Fruit fly (Drosophila melanogaster) whole organism, embryonic: Measurements from ENCODE around the gene Rfx.
A peak's percentile ranks its signal among the peaks of the same experiment; 100 is the strongest.

ENCODE experiments used
- Abd-B ChIP-seq: fragments of 200-800 bp; sonication (Bioruptor generic); optimal IDR thresholded peaks from 2 replicates; lab custom pipeline; 2018; ENCODE audit warnings: missing biosample characterization, mild to moderate bottlenecking, missing genetic modification characterization, moderate library complexity
- Aef1 ChIP-seq: fragments of 200-800 bp; sonication (Bioruptor generic); IDR thresholded peaks from 3 replicates; pipeline ENCODE4 v1.3.6; 2022; ENCODE audit warnings: missing biosample characterization, missing genetic modification characterization
- Asciz ChIP-seq: fragments of 200-800 bp; sonication (Bioruptor generic); optimal IDR thresholded peaks from 2 replicates; lab custom pipeline; 2017; ENCODE audit warnings: missing biosample characterization, mild to moderate bottlenecking, missing genetic modification characterization, missing genetic modification reagents
- BEAF-32 ChIP-seq: fragments of 200-800 bp; sonication (Bioruptor generic); optimal IDR thresholded peaks from 3 replicates; lab custom pipeline; 2017; ENCODE audit warnings: missing biosample characterization, missing genetic modification characterization, mild to moderate bottlenecking, moderate library complexity, missing genetic modification reagents
- CG1024 ChIP-seq: fragments of 200-800 bp; sonication (Bioruptor generic); IDR thresholded peaks from 2 replicates; pipeline ENCODE4 v1.3.6; 2022; ENCODE audit warnings: missing biosample characterization, missing genetic modification characterization
- CG10959 ChIP-seq: fragments of 200-800 bp; sonication (Bioruptor generic); IDR thresholded peaks from 2 replicates; pipeline ENCODE4 v1.3.6; 2022; ENCODE audit warnings: missing biosample characterization, missing genetic modification characterization
- CG11093 ChIP-seq: fragments of 200-800 bp; sonication (Bioruptor generic); IDR thresholded peaks from 3 replicates; pipeline ENCODE4 v1.3.6; 2022; ENCODE audit warnings: missing biosample characterization, missing genetic modification characterization
- CG11560 ChIP-seq: fragments of 200-800 bp; sonication (Bioruptor generic); IDR thresholded peaks from 3 replicates; pipeline ENCODE4 v1.3.6; 2022; ENCODE audit warnings: missing biosample characterization, missing genetic modification characterization
- CG12659 ChIP-seq: fragments of 200-800 bp; sonication (Bioruptor generic); optimal IDR thresholded peaks from 3 replicates; lab custom pipeline; 2017; ENCODE audit warnings: mild to moderate bottlenecking, missing biosample characterization, missing genetic modification reagents, missing genetic modification characterization
- CG13894 ChIP-seq: fragments of 200-800 bp; sonication (Bioruptor generic); optimal IDR thresholded peaks from 3 replicates; lab custom pipeline; 2018; ENCODE audit warnings: missing biosample characterization, mild to moderate bottlenecking, missing genetic modification characterization, moderate library complexity
- CG14965 ChIP-seq: fragments of 200-800 bp; sonication (Bioruptor generic); optimal IDR thresholded peaks from 2 replicates; lab custom pipeline; 2016; ENCODE audit warnings: missing biosample characterization, missing genetic modification characterization, borderline replicate concordance
- CG15269 ChIP-seq: fragments of 200-800 bp; sonication (Bioruptor generic); optimal IDR thresholded peaks from 2 replicates; lab custom pipeline; 2018; ENCODE audit warnings: missing biosample characterization, mild to moderate bottlenecking, missing genetic modification characterization, moderate library complexity
- CG1602 ChIP-seq: fragments of 200-800 bp; sonication (Bioruptor generic); optimal IDR thresholded peaks from 3 replicates; lab custom pipeline; 2016; ENCODE audit warnings: missing biosample characterization, missing genetic modification characterization
- CG3407 ChIP-seq: fragments of 200-800 bp; sonication (Bioruptor generic); optimal IDR thresholded peaks from 2 replicates; lab custom pipeline; 2018; ENCODE audit warnings: missing biosample characterization, mild to moderate bottlenecking, missing genetic modification characterization
- CG4328 ChIP-seq: fragments of 200-800 bp; sonication (Bioruptor generic); optimal IDR thresholded peaks from 3 replicates; lab custom pipeline; 2017; ENCODE audit warnings: missing biosample characterization, missing genetic modification reagents, missing genetic modification characterization
- CG4360 ChIP-seq: fragments of 200-800 bp; sonication (Bioruptor generic); IDR thresholded peaks from 2 replicates; pipeline ENCODE4 v1.3.6; 2022; ENCODE audit warnings: missing biosample characterization, missing genetic modification characterization
- CG6272 ChIP-seq: fragments of 200-800 bp; sonication (Bioruptor generic); IDR thresholded peaks from 2 replicates; pipeline ENCODE4 v1.3.6; 2022; ENCODE audit warnings: missing biosample characterization, missing genetic modification characterization
- CG6854 ChIP-seq: fragments of 200-800 bp; sonication (Bioruptor generic); optimal IDR thresholded peaks from 3 replicates; lab custom pipeline; 2017; ENCODE audit warnings: missing biosample characterization, mild to moderate bottlenecking, missing genetic modification characterization
- CG8089 ChIP-seq: fragments of 200-800 bp; sonication (Bioruptor generic); optimal IDR thresholded peaks from 3 replicates; lab custom pipeline; 2016; ENCODE audit warnings: missing biosample characterization, missing genetic modification characterization
- CG9797 ChIP-seq: fragments of 200-800 bp; sonication (Bioruptor generic); optimal IDR thresholded peaks from 3 replicates; lab custom pipeline; 2018; ENCODE audit warnings: missing biosample characterization, mild to moderate bottlenecking, missing genetic modification characterization
- D19B ChIP-seq: fragments of 200-800 bp; sonication (Bioruptor generic); optimal IDR thresholded peaks from 2 replicates; lab custom pipeline; 2017; ENCODE audit warnings: missing biosample characterization, mild to moderate bottlenecking, missing genetic modification characterization
- E2f2 ChIP-seq: fragments of 200-800 bp; sonication (Bioruptor generic); IDR thresholded peaks from 2 replicates; pipeline ENCODE4 v1.3.6; 2022; ENCODE audit warnings: missing biosample characterization, missing genetic modification characterization
- Ets65A ChIP-seq: fragments of 200-800 bp; sonication (Bioruptor generic); peaks from one replicate; lab custom pipeline; 2016; ENCODE audit warnings: missing biosample characterization, missing genetic modification characterization
- Ets97D ChIP-seq: fragments of 200-800 bp; sonication (Bioruptor generic); optimal IDR thresholded peaks from 3 replicates; lab custom pipeline; 2016; ENCODE audit warnings: missing biosample characterization, missing genetic modification characterization
- Fer3 ChIP-seq: fragments of 200-800 bp; sonication (Bioruptor generic); optimal IDR thresholded peaks from 2 replicates; lab custom pipeline; 2018; ENCODE audit warnings: missing biosample characterization, mild to moderate bottlenecking, missing genetic modification characterization, moderate library complexity
- Gug ChIP-seq: fragments of 200-800 bp; sonication (Bioruptor generic); IDR thresholded peaks from 4 replicates; pipeline ENCODE4 v1.3.6; 2022; ENCODE audit warnings: missing biosample characterization, missing genetic modification characterization
- Jarid2 ChIP-seq: fragments of 200-800 bp; sonication (Bioruptor generic); optimal IDR thresholded peaks from 3 replicates; lab custom pipeline; 2017; ENCODE audit warnings: mild to moderate bottlenecking, missing biosample characterization, missing genetic modification reagents, missing genetic modification characterization
- Lhr ChIP-seq: fragments of 200-800 bp; sonication (Bioruptor generic); optimal IDR thresholded peaks from 3 replicates; lab custom pipeline; 2017; ENCODE audit warnings: mild to moderate bottlenecking, missing biosample characterization, missing genetic modification reagents, missing genetic modification characterization
- Lim3 ChIP-seq: fragments of 200-800 bp; sonication (Bioruptor generic); IDR thresholded peaks from 2 replicates; pipeline ENCODE4 v1.3.6; 2022; ENCODE audit warnings: missing biosample characterization, missing genetic modification characterization
- Mes4 ChIP-seq: fragments of 200-800 bp; sonication (Bioruptor generic); optimal IDR thresholded peaks from 2 replicates; lab custom pipeline; 2016; ENCODE audit warnings: missing biosample characterization, missing genetic modification characterization
- NfI ChIP-seq: fragments of 200-800 bp; sonication (Bioruptor generic); optimal IDR thresholded peaks from 3 replicates; lab custom pipeline; 2018; ENCODE audit warnings: missing biosample characterization, mild to moderate bottlenecking, missing genetic modification characterization, moderate library complexity
- Opbp ChIP-seq: fragments of 200-800 bp; sonication (Bioruptor generic); IDR thresholded peaks from 3 replicates; pipeline ENCODE4 v1.3.6; 2022; ENCODE audit warnings: missing biosample characterization, missing genetic modification characterization; ENCODE audit not compliant: partially characterized antibody
- ara ChIP-seq: fragments of 200-800 bp; sonication (Bioruptor generic); IDR thresholded peaks from 2 replicates; pipeline ENCODE4 v1.3.6; 2022; ENCODE audit warnings: missing biosample characterization, missing genetic modification characterization
- cg ChIP-seq: fragments of 200-800 bp; sonication (Bioruptor generic); optimal IDR thresholded peaks from 3 replicates; lab custom pipeline; 2019; ENCODE audit warnings: missing biosample characterization, mild to moderate bottlenecking, missing genetic modification characterization, moderate library complexity
- dmrt11E ChIP-seq: fragments of 200-800 bp; sonication (Bioruptor generic); optimal IDR thresholded peaks from 3 replicates; lab custom pipeline; 2018; ENCODE audit warnings: missing biosample characterization, mild to moderate bottlenecking, missing genetic modification characterization, moderate library complexity
- fd102C ChIP-seq: fragments of 200-800 bp; sonication (Bioruptor generic); optimal IDR thresholded peaks from 2 replicates; lab custom pipeline; 2018; ENCODE audit warnings: missing biosample characterization, mild to moderate bottlenecking, missing genetic modification characterization, moderate library complexity
- gce ChIP-seq: fragments of 200-800 bp; sonication (Bioruptor generic); IDR thresholded peaks from 3 replicates; pipeline ENCODE4 v1.3.6; 2022; ENCODE audit warnings: missing biosample characterization, missing genetic modification characterization
- gsb-n ChIP-seq: fragments of 200-800 bp; sonication (Bioruptor generic); optimal IDR thresholded peaks from 3 replicates; lab custom pipeline; 2018; ENCODE audit warnings: missing biosample characterization, mild to moderate bottlenecking, missing genetic modification characterization
- hb ChIP-seq: fragments of 200-800 bp; sonication (Bioruptor generic); IDR thresholded peaks from 3 replicates; pipeline ENCODE4 v1.3.6; 2022; ENCODE audit warnings: missing biosample characterization, missing genetic modification characterization; ENCODE audit not compliant: partially characterized antibody
- lab ChIP-seq: fragments of 200-800 bp; sonication (Bioruptor generic); optimal IDR thresholded peaks from 3 replicates; lab custom pipeline; 2017; ENCODE audit warnings: missing biosample characterization, missing genetic modification characterization, mild to moderate bottlenecking, moderate library complexity, missing genetic modification reagents
- lov ChIP-seq, 2 experiments: fragments of 200-800 bp in 1 of 2; fragments of >200 bp in 1 of 2; sonication (Bioruptor generic) in 1 of 2; IDR thresholded peaks in 1 of 2; optimal IDR thresholded peaks in 1 of 2; 2 replicates in 1 of 2; 3 replicates in 1 of 2; pipeline versions ENCODE4 v1.3.6 to Lab custom; 2017 to 2022; ENCODE audit warnings: missing biosample characterization in 1 of 2, missing genetic modification characterization in 1 of 2
- nerfin-2 ChIP-seq: fragments of 200-800 bp; sonication (Bioruptor generic); IDR thresholded peaks from 2 replicates; pipeline ENCODE4 v1.3.6; 2022; ENCODE audit warnings: missing biosample characterization, missing genetic modification characterization; ENCODE audit not compliant: partially characterized antibody
- pros ChIP-seq: fragments of 200-800 bp; sonication (Bioruptor generic); optimal IDR thresholded peaks from 3 replicates; lab custom pipeline; 2019; ENCODE audit warnings: missing biosample characterization, mild to moderate bottlenecking, missing genetic modification characterization, moderate library complexity
- schlank ChIP-seq: fragments of 200-800 bp; sonication (Bioruptor generic); optimal IDR thresholded peaks from 2 replicates; lab custom pipeline; 2018; ENCODE audit warnings: missing biosample characterization, mild to moderate bottlenecking, missing genetic modification characterization
- sd ChIP-seq: fragments of 200-800 bp; sonication (Bioruptor generic); optimal IDR thresholded peaks from 3 replicates; lab custom pipeline; 2018; ENCODE audit warnings: missing biosample characterization, mild to moderate bottlenecking, missing genetic modification characterization, moderate library complexity
- tio ChIP-seq: fragments of 200-800 bp; sonication (Bioruptor generic); optimal IDR thresholded peaks from 2 replicates; lab custom pipeline; 2017; ENCODE audit warnings: missing biosample characterization, missing genetic modification characterization, inconsistent platforms
- z ChIP-seq: fragments of 200-800 bp; sonication (Bioruptor generic); IDR thresholded peaks from 3 replicates; pipeline ENCODE4 v1.3.6; 2022; ENCODE audit warnings: missing biosample characterization, missing genetic modification characterization
- zen ChIP-seq: fragments of 200-800 bp; sonication (Bioruptor generic); optimal IDR thresholded peaks from 3 replicates; lab custom pipeline; 2018; ENCODE audit warnings: missing biosample characterization, mild to moderate bottlenecking, missing genetic modification characterization, moderate library complexity
- zen2 ChIP-seq: fragments of 200-800 bp; sonication (Bioruptor generic); IDR thresholded peaks from 3 replicates; pipeline ENCODE4 v1.3.6; 2022; ENCODE audit warnings: missing biosample characterization, missing genetic modification characterization; ENCODE audit not compliant: partially characterized antibody

Gene Rfx

DNA sequence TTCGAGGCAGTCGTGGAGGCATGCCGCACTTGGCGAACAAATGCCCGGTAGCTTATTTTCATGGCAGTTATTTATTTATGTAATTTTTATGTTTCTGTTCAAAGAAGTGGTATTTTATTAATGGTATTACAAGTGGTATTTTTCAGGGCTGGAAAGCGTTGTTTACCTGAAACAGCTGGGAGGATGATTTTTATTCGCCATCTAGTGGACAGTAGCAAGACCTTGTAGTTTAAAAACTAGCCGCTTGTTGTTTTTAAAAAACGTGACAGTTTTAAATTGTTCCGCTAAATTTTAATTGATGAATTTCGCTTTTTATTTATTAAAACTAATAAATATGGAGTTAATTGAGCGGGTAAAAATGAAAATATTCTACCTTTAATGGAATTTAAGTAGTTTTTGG, 38.1 kb upstream of the Rfx start, which contains the start of gene CG6345 (continued):
- TF ChIP-seq CG10959 (GFP tag; lab: Robert Waterston, UW) (peak; percentile 65), NfI (GFP tag; lab: Kevin White, UChicago) (peak; percentile 90), E2f2 (GFP tag; lab: Robert Waterston, UW) (peak; percentile 86), zen (peak; percentile 89), schlank (tag; lab: Kevin White, UChicago) (peak; percentile 41), CG4328 (GFP tag; lab: Kevin White, UChicago) (peak; percentile 72), CG6854 (GFP tag; lab: Kevin White, UChicago) (peak; percentile 89), CG13894 (tag; lab: Kevin White, UChicago) (peak; percentile 74), BEAF-32 (peak; percentile 29), CG14965 (GFP tag; lab: Kevin White, UChicago) (peak; percentile 100), CG3407 (GFP tag; lab: Kevin White, UChicago) (peak; percentile 80), Opbp (GFP tag; lab: Robert Waterston, UW) (peak; percentile 37; the same call in 1 of the 3 replicates), pros (no peak), CG4360 (GFP tag; lab: Robert Waterston, UW) (no peak), Fer3 (peak; percentile 84), lov (optimal IDR thresholded peaks at IDR 0.05; lab: Kevin White, UChicago) (no peak), lov (GFP tag; IDR thresholded peaks at IDR 0.05; lab: Robert Waterston, UW) (peak; percentile 88), Abd-B (peak; percentile 20), nerfin-2 (GFP tag; lab: Robert Waterston, UW) (no peak), sd (tag; lab: Kevin White, UChicago) (no peak), fd102C (GFP tag; lab: Kevin White, UChicago) (peak; percentile 79), dmrt11E (tag; lab: Kevin White, UChicago) (peak; percentile 75), cg (no peak), ara (GFP tag; lab: Robert Waterston, UW) (peak; percentile 75; the same call in 1 of the 2 replicates), Lim3 (GFP tag; lab: Robert Waterston, UW) (no peak), CG8089 (GFP tag; lab: Kevin White, UChicago) (peak; percentile 82), Ets65A (GFP tag; lab: Kevin White, UChicago) (no peak), CG11560 (no peak), CG9797 (GFP tag; lab: Kevin White, UChicago) (no peak), D19B (GFP tag; lab: Kevin White, UChicago) (peak; percentile 63), Mes4 (GFP tag; lab: Kevin White, UChicago) (peak; percentile 85), Asciz (GFP tag; lab: Kevin White, UChicago) (peak; percentile 94), Ets97D (GFP tag; lab: Kevin White, UChicago) (peak; percentile 43), CG6272 (GFP tag; lab: Robert Waterston, UW) (peak; percentile 45; the same call in 1 of the 2 replicates), CG15269 (peak; percentile 84), gsb-n (tag; lab: Kevin White, UChicago) (peak; percentile 64), CG12659 (GFP tag; lab: Kevin White, UChicago) (peak; percentile 85), hb (GFP tag; lab: Robert Waterston, UW) (no peak), Gug (no peak), CG11093 (GFP tag; lab: Robert Waterston, UW) (no peak), tio (GFP tag; lab: Kevin White, UChicago) (no peak), CG1024 (GFP tag; lab: Robert Waterston, UW) (peak; percentile 66), zen2 (GFP tag; lab: Robert Waterston, UW) (no peak), gce (peak; percentile 77; the same call in 2 of the 3 replicates), Jarid2 (peak; percentile 78), Aef1 (peak; percentile 65), lab (GFP tag; lab: Kevin White, UChicago) (peak; percentile 93), CG1602 (peak; percentile 73), z (GFP tag; lab: Robert Waterston, UW) (no peak), Lhr (peak; percentile 86)
